Worm (Caenorhabditis elegans) whole organism, L1 larva: ENCODE results near the gene B0416.10.

ENCODE experiments used
- ama-1 ChIP-seq: fragments of 150-350 bp; optimal IDR thresholded peaks from 2 replicates; lab custom pipeline; 2014
- efl-3 ChIP-seq: fragments of 200-800 bp; sonication (Bioruptor generic); optimal IDR thresholded peaks from 2 replicates; lab custom pipeline; 2018; ENCODE audit warnings: mild to moderate bottlenecking, missing genetic modification characterization, missing compliant biosample characterization
- lin-35 ChIP-seq, 2 experiments: fragments of 150-350 bp; optimal IDR thresholded peaks; 2 replicates each; lab custom pipeline; 2014; ENCODE audit warnings: missing biosample characterization in 2 of 2, missing genetic modification characterization in 2 of 2, missing genetic modification reagents in 2 of 2
- unc-62 ChIP-seq: fragments of 150-350 bp; optimal IDR thresholded peaks from 2 replicates; lab custom pipeline; 2014; ENCODE audit warnings: missing biosample characterization, missing genetic modification reagents, missing genetic modification characterization

ce11 chrX:9300379-9300778, 25.9 kb upstream of the B0416.10 start:
- TF ChIP-seq efl-3 (GFP tag; lab: Kevin White, UChicago) (no peak), ama-1 (no peak), unc-62 (GFP tag; lab: Kevin White, UChicago) (no peak), lin-35 (GFP tag; optimal IDR thresholded peaks at IDR 0.05; lab: Kevin White, UChicago) (no peak)
